Worm (Caenorhabditis elegans) whole organism, young adult: ENCODE data around the gene ztf-22.

Source experiments
- pha-4 ChIP-seq: fragments of 150-350 bp; sonication (generic microtip); optimal IDR thresholded peaks from 2 replicates; lab custom pipeline; 2014; ENCODE audit warnings: missing biosample characterization, missing genetic modification reagents, missing genetic modification characterization
- ztf-22 ChIP-seq: fragments of 200-800 bp; sonication (Bioruptor generic); optimal IDR thresholded peaks from 2 replicates; lab custom pipeline; 2018; ENCODE audit warnings: mild to moderate bottlenecking, missing genetic modification characterization, moderate library complexity, missing compliant biosample characterization

DNA sequence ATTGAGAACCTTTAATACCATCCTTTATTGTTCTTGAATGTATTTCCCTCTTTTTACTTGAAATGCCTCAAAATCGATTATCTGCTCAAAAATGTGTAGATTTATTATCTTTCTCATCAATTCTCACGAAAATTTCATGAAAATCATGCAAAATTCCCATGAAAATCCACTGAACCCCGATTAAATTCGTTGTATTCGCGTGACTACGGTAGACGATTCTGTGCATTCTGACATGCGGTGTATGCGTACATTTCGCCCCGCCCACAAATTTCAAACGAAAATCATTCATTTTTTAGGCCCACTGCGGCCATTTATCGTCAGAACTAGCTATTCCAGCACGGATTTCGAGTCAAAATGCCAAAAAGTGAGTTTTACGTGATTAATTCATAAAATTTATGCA, 40.6 kb downstream of the ztf-22 start, which contains the start of gene F15D4.5:
- no peak for TF ChIP-seq pha-4 (tag; lab: Kevin White, UChicago)
- no peak for TF ChIP-seq ztf-22 (GFP tag; lab: Kevin White, UChicago)
